Worm (Caenorhabditis elegans) whole organism, young adult: ENCODE results near the gene slc-25A10.

Experiments used
- B0035.1 ChIP-seq: sonication (generic microtip); optimal IDR thresholded peaks from 2 replicates; lab custom pipeline; 2016; ENCODE audit warnings: missing genetic modification characterization, mild to moderate bottlenecking, missing compliant biosample characterization, missing genotype, missing genetic modification reagents
- C06A6.2 ChIP-seq: fragments of 200-800 bp; sonication (Bioruptor generic); conservative IDR thresholded peaks from 2 replicates; pipeline ENCODE4 v1.3.6; 2022; ENCODE audit warnings: missing genetic modification characterization, missing compliant biosample characterization
- F49E8.2 ChIP-seq: sonication (generic microtip); optimal IDR thresholded peaks from 3 replicates; lab custom pipeline; 2017; ENCODE audit warnings: missing genetic modification characterization, mild to moderate bottlenecking, missing compliant biosample characterization, antibody characterized with exemption, moderate library complexity; ENCODE audit not compliant: insufficient read depth
- F52B5.7 ChIP-seq: sonication (generic microtip); optimal IDR thresholded peaks from 2 replicates; lab custom pipeline; 2016; ENCODE audit warnings: mild to moderate bottlenecking, missing genetic modification characterization, missing compliant biosample characterization
- K11D2.4 ChIP-seq: fragments of 200-800 bp; sonication (Bioruptor generic); IDR thresholded peaks from 2 replicates; pipeline ENCODE4 v1.3.6; 2022; ENCODE audit warnings: missing genetic modification reagents, missing genetic modification characterization, missing compliant biosample characterization
- T26A5.8 ChIP-seq: sonication (generic microtip); optimal IDR thresholded peaks from 2 replicates; lab custom pipeline; 2016; ENCODE audit warnings: missing genetic modification characterization, missing compliant biosample characterization
- Y79H2A.3 ChIP-seq: fragments of 200-800 bp; sonication (Bioruptor generic); conservative IDR thresholded peaks from 2 replicates; pipeline ENCODE4 v1.3.6; 2022; ENCODE audit warnings: missing genetic modification reagents, missing genetic modification characterization, missing compliant biosample characterization
- ZK185.1 ChIP-seq: sonication (generic microtip); optimal IDR thresholded peaks from 2 replicates; lab custom pipeline; 2016; ENCODE audit warnings: mild to moderate bottlenecking, missing genetic modification characterization, missing compliant biosample characterization; ENCODE audit not compliant: poor library complexity, severe bottlenecking
- athp-1 ChIP-seq: sonication (generic microtip); optimal IDR thresholded peaks from 2 replicates; lab custom pipeline; 2017; ENCODE audit warnings: mild to moderate bottlenecking, missing genetic modification characterization, missing compliant biosample characterization
- attf-3 ChIP-seq: fragments of 200-800 bp; sonication (Bioruptor generic); conservative IDR thresholded peaks from 2 replicates; pipeline ENCODE4 v1.3.6; 2022; ENCODE audit warnings: missing genetic modification reagents, missing genetic modification characterization, missing compliant biosample characterization
- attf-5 ChIP-seq: fragments of 200-800 bp; sonication (Bioruptor generic); optimal IDR thresholded peaks from 2 replicates; lab custom pipeline; 2018; ENCODE audit warnings: mild to moderate bottlenecking, missing genetic modification characterization, missing compliant biosample characterization
- bed-1 ChIP-seq: fragments of 200-800 bp; sonication (Bioruptor generic); IDR thresholded peaks from 2 replicates; pipeline ENCODE4 v1.3.6; 2022; ENCODE audit warnings: missing genetic modification reagents, missing genetic modification characterization, missing compliant biosample characterization
- ccch-3 ChIP-seq: fragments of 200-800 bp; sonication (Bioruptor generic); optimal IDR thresholded peaks from 2 replicates; lab custom pipeline; 2018; ENCODE audit warnings: mild to moderate bottlenecking, missing genetic modification characterization, missing compliant biosample characterization
- ceh-40 ChIP-seq: fragments of 200-800 bp; sonication (Bioruptor generic); IDR thresholded peaks from 2 replicates; pipeline ENCODE4 v1.3.6; 2022; ENCODE audit warnings: missing genetic modification characterization, missing compliant biosample characterization
- ceh-58 ChIP-seq: fragments of 200-800 bp; sonication (Bioruptor generic); IDR thresholded peaks from 2 replicates; pipeline ENCODE4 v1.3.6; 2022; ENCODE audit warnings: missing genetic modification characterization, missing compliant biosample characterization
- ceh-91 ChIP-seq: fragments of 200-800 bp; sonication (Bioruptor generic); IDR thresholded peaks from 2 replicates; pipeline ENCODE4 v1.3.6; 2022; ENCODE audit warnings: missing genetic modification reagents, missing genetic modification characterization, missing compliant biosample characterization
- gei-17 ChIP-seq: fragments of 200-800 bp; sonication (Bioruptor generic); optimal IDR thresholded peaks from 2 replicates; lab custom pipeline; 2018; ENCODE audit warnings: mild to moderate bottlenecking, missing genetic modification characterization, missing compliant biosample characterization
- hmg-20 ChIP-seq: fragments of 200-800 bp; sonication (Bioruptor generic); IDR thresholded peaks from 2 replicates; pipeline ENCODE4 v1.3.6; 2022; ENCODE audit warnings: missing genetic modification reagents, missing genetic modification characterization, missing compliant biosample characterization
- hsf-1 ChIP-seq: fragments of 200-800 bp; sonication (Bioruptor generic); IDR thresholded peaks from 2 replicates; pipeline ENCODE4 v1.3.6; 2022; ENCODE audit warnings: missing genetic modification reagents, missing genetic modification characterization, missing compliant biosample characterization
- lag-1 ChIP-seq: fragments of 200-800 bp; sonication (Bioruptor generic); IDR thresholded peaks from 2 replicates; pipeline ENCODE4 v1.3.6; 2022; ENCODE audit warnings: missing genetic modification reagents, missing genetic modification characterization, missing compliant biosample characterization
- lin-40 ChIP-seq: sonication (generic microtip); optimal IDR thresholded peaks from 2 replicates; lab custom pipeline; 2016; ENCODE audit warnings: missing genetic modification characterization, mild to moderate bottlenecking, missing compliant biosample characterization, missing genotype, missing genetic modification reagents
- lir-1 ChIP-seq: fragments of 200-800 bp; sonication (Bioruptor generic); conservative IDR thresholded peaks from 2 replicates; pipeline ENCODE4 v1.3.6; 2022; ENCODE audit warnings: missing genetic modification reagents, missing genetic modification characterization, missing compliant biosample characterization
- madf-10 ChIP-seq: sonication (generic microtip); optimal IDR thresholded peaks from 2 replicates; lab custom pipeline; 2016; ENCODE audit warnings: mild to moderate bottlenecking, missing genetic modification characterization, missing compliant biosample characterization
- madf-3 ChIP-seq: fragments of 200-800 bp; sonication (Bioruptor generic); IDR thresholded peaks from 2 replicates; pipeline ENCODE4 v1.3.6; 2022; ENCODE audit warnings: missing genetic modification reagents, missing genetic modification characterization, missing compliant biosample characterization
- madf-6 ChIP-seq: fragments of 200-800 bp; sonication (Bioruptor generic); IDR thresholded peaks from 2 replicates; pipeline ENCODE4 v1.3.6; 2022; ENCODE audit warnings: missing genetic modification reagents, missing genetic modification characterization, missing compliant biosample characterization
- madf-8 ChIP-seq: fragments of 200-800 bp; sonication (Bioruptor generic); conservative IDR thresholded peaks from 2 replicates; pipeline ENCODE4 v1.3.6; 2022; ENCODE audit warnings: missing genetic modification reagents, missing genetic modification characterization, missing compliant biosample characterization
- mel-28 ChIP-seq: sonication (generic microtip); optimal IDR thresholded peaks from 2 replicates; lab custom pipeline; 2016; ENCODE audit warnings: borderline replicate concordance, mild to moderate bottlenecking, missing genetic modification characterization, missing compliant biosample characterization
- nfya-2 ChIP-seq: fragments of 200-800 bp; sonication (Bioruptor generic); IDR thresholded peaks from 2 replicates; pipeline ENCODE4 v1.3.6; 2022; ENCODE audit warnings: missing genetic modification reagents, missing genetic modification characterization, missing compliant biosample characterization
- nhr-120 ChIP-seq: fragments of 200-800 bp; sonication (Bioruptor generic); IDR thresholded peaks from 2 replicates; pipeline ENCODE4 v1.3.6; 2022; ENCODE audit warnings: missing genetic modification characterization, missing compliant biosample characterization
- nhr-80 ChIP-seq: sonication (generic microtip); optimal IDR thresholded peaks from 2 replicates; lab custom pipeline; 2016; ENCODE audit warnings: missing genetic modification characterization, missing compliant biosample characterization
- nhr-90 ChIP-seq: sonication (generic microtip); optimal IDR thresholded peaks from 2 replicates; lab custom pipeline; 2016; ENCODE audit warnings: missing genotype, mild to moderate bottlenecking, missing genetic modification characterization, missing compliant biosample characterization
- sea-2 ChIP-seq: fragments of 200-800 bp; sonication (Bioruptor generic); IDR thresholded peaks from 2 replicates; pipeline ENCODE4 v1.3.6; 2022; ENCODE audit warnings: missing genetic modification characterization, missing compliant biosample characterization
- snpc-1.3 ChIP-seq: sonication (generic microtip); optimal IDR thresholded peaks from 2 replicates; lab custom pipeline; 2017; ENCODE audit warnings: missing genetic modification characterization, mild to moderate bottlenecking, missing compliant biosample characterization, antibody characterized with exemption, moderate library complexity, missing genotype, missing genetic modification reagents; ENCODE audit not compliant: insufficient read depth
- snpc-3.4 ChIP-seq: sonication (generic microtip); optimal IDR thresholded peaks from 2 replicates; lab custom pipeline; 2017; ENCODE audit warnings: missing genetic modification characterization, mild to moderate bottlenecking, missing compliant biosample characterization, antibody characterized with exemption, moderate library complexity, missing genotype, missing genetic modification reagents
- snpc-4 ChIP-seq, 5 experiments: fragments of 150-350 bp in 1 of 5; sonication (generic microtip) in 4 of 5; optimal IDR thresholded peaks; 2 replicates each; lab custom pipeline; 2014 to 2018; ENCODE audit warnings: missing genetic modification characterization in 5 of 5, missing biosample characterization in 3 of 5, antibody characterized with exemption in 2 of 5, mild to moderate bottlenecking in 2 of 5, missing compliant biosample characterization in 2 of 5, missing genotype in 2 of 5, moderate library complexity in 2 of 5, missing genetic modification reagents in 1 of 5
- somi-1 ChIP-seq: fragments of 200-800 bp; sonication (Bioruptor generic); optimal IDR thresholded peaks from 2 replicates; lab custom pipeline; 2018; ENCODE audit warnings: mild to moderate bottlenecking, missing genetic modification characterization, missing compliant biosample characterization
- tlf-1 ChIP-seq: fragments of 200-800 bp; sonication (Bioruptor generic); optimal IDR thresholded peaks from 2 replicates; lab custom pipeline; 2018; ENCODE audit warnings: mild to moderate bottlenecking, missing genetic modification characterization, missing compliant biosample characterization
- ztf-25 ChIP-seq: fragments of 200-800 bp; sonication (Bioruptor generic); IDR thresholded peaks from 2 replicates; pipeline ENCODE4 v1.3.6; 2022; ENCODE audit warnings: missing genetic modification reagents, missing genetic modification characterization, missing compliant biosample characterization

The slc-25A10 gene

ce11 chrX:6735494-6735893 is 10.0 kb upstream of the slc-25A10 start (continued):
- TF ChIP-seq ccch-3 (GFP tag; lab: Kevin White, UChicago): no peak
- no peak for TF ChIP-seq ceh-58 (GFP tag; lab: Robert Waterston, UW)
- TF ChIP-seq lag-1: no peak
- TF ChIP-seq bed-1 (GFP tag; lab: Robert Waterston, UW): no peak
- no peak for TF ChIP-seq nhr-80
- TF ChIP-seq somi-1: peak; percentile 62
- no peak for TF ChIP-seq Y79H2A.3
- no peak for TF ChIP-seq tlf-1
- no peak for TF ChIP-seq snpc-1.3 (tag; lab: Kevin White, UChicago)
- no peak for TF ChIP-seq mel-28 (tag; lab: Kevin White, UChicago)
- TF ChIP-seq madf-8: no peak
- TF ChIP-seq hsf-1 (GFP tag; lab: Robert Waterston, UW): no peak
- no peak for TF ChIP-seq nhr-120 (GFP tag; lab: Robert Waterston, UW)
- TF ChIP-seq nfya-2 (GFP tag; lab: Robert Waterston, UW): no peak
- TF ChIP-seq K11D2.4 (GFP tag; lab: Robert Waterston, UW): 0 out of 2 replicates have a peak, but pooled peaks have one; percentile 38
- TF ChIP-seq nhr-90 (tag; lab: Kevin White, UChicago): no peak
- no peak for TF ChIP-seq sea-2
- TF ChIP-seq athp-1 (tag; lab: Kevin White, UChicago): no peak
- peak; percentile 13 for TF ChIP-seq lin-40
- TF ChIP-seq ceh-40 (GFP tag; lab: Robert Waterston, UW): no peak
- TF ChIP-seq gei-17 (GFP tag; lab: Kevin White, UChicago): peak; percentile 23
- TF ChIP-seq T26A5.8 (tag; lab: Kevin White, UChicago): no peak
- TF ChIP-seq C06A6.2 (GFP tag; lab: Robert Waterston, UW): 0 out of 2 replicates have a peak, but pooled peaks have one; percentile 51
- TF ChIP-seq madf-3: no peak
- no peak for TF ChIP-seq ceh-91 (GFP tag; lab: Robert Waterston, UW)
- TF ChIP-seq snpc-4 (GFP tag; optimal IDR thresholded peaks at IDR 0.05; lab: Kevin White, UChicago): no peak
- no peak for TF ChIP-seq snpc-4 (tag; optimal IDR thresholded peaks at IDR 0.05; lab: Kevin White, UChicago)

- TF ChIP-seq madf-10 (tag; lab: Kevin White, UChicago) (no peak), B0035.1 (tag; lab: Kevin White, UChicago) (no peak), madf-6 (GFP tag; lab: Robert Waterston, UW) (no peak), F49E8.2 (no peak), ZK185.1 (tag; lab: Kevin White, UChicago) (no peak), attf-5 (GFP tag; lab: Kevin White, UChicago) (no peak), hmg-20 (GFP tag; lab: Robert Waterston, UW) (no peak), F52B5.7 (no peak), lir-1 (GFP tag; lab: Robert Waterston, UW) (no peak), ztf-25 (GFP tag; lab: Robert Waterston, UW) (no peak), snpc-4 (GFP tag; optimal IDR thresholded peaks at IDR 0.05; lab: Kevin White, UChicago) (no peak), snpc-4 (tag; optimal IDR thresholded peaks at IDR 0.05; lab: Kevin White, UChicago) (no peak), snpc-3.4 (no peak), attf-3 (no peak), nhr-120 (GFP tag; lab: Robert Waterston, UW) (no peak)
Measured at ce11 chrX:6733201-6733600, 7.7 kb upstream of the slc-25A10 start, which contains the start of gene R03E9.2. Gene R03E9.2, minus strand, starts transcription at chrX:6733301.
